Worm (Caenorhabditis elegans) whole organism, young adult: ENCODE measurements around the gene C09B8.3.

Experiments used
- B0336.3 ChIP-seq: fragments of 200-800 bp; sonication (Bioruptor generic); IDR thresholded peaks from 2 replicates; pipeline ENCODE4 v1.3.6; 2022; ENCODE audit warnings: missing genetic modification characterization, missing compliant biosample characterization
- C17E4.6 ChIP-seq: fragments of 200-800 bp; sonication (Bioruptor generic); IDR thresholded peaks from 2 replicates; pipeline ENCODE4 v1.3.6; 2022; ENCODE audit warnings: missing genetic modification reagents, missing genetic modification characterization, missing compliant biosample characterization
- D2030.7 ChIP-seq: fragments of 200-800 bp; sonication (Bioruptor generic); IDR thresholded peaks from 2 replicates; pipeline ENCODE4 v1.3.6; 2022; ENCODE audit warnings: missing genetic modification reagents, missing genetic modification characterization, missing compliant biosample characterization
- F39B2.1 ChIP-seq: fragments of 200-800 bp; sonication (Bioruptor generic); IDR thresholded peaks from 2 replicates; pipeline ENCODE4 v1.3.6; 2022; ENCODE audit warnings: missing genetic modification reagents, missing genetic modification characterization, missing compliant biosample characterization
- F49E8.2 ChIP-seq: sonication (generic microtip); optimal IDR thresholded peaks from 3 replicates; lab custom pipeline; 2017; ENCODE audit warnings: missing genetic modification characterization, mild to moderate bottlenecking, missing compliant biosample characterization, antibody characterized with exemption, moderate library complexity; ENCODE audit not compliant: insufficient read depth
- F52B5.7 ChIP-seq: sonication (generic microtip); optimal IDR thresholded peaks from 2 replicates; lab custom pipeline; 2016; ENCODE audit warnings: mild to moderate bottlenecking, missing genetic modification characterization, missing compliant biosample characterization
- F55B11.4 ChIP-seq: sonication (generic microtip); optimal IDR thresholded peaks from 2 replicates; lab custom pipeline; 2016; ENCODE audit warnings: missing compliant biosample characterization, missing genetic modification characterization, borderline replicate concordance; ENCODE audit not compliant: insufficient read depth
- F57C9.4 ChIP-seq: sonication (generic microtip); optimal IDR thresholded peaks from 2 replicates; lab custom pipeline; 2017; ENCODE audit warnings: mild to moderate bottlenecking, missing genetic modification characterization, missing compliant biosample characterization
- K11D2.4 ChIP-seq: fragments of 200-800 bp; sonication (Bioruptor generic); IDR thresholded peaks from 2 replicates; pipeline ENCODE4 v1.3.6; 2022; ENCODE audit warnings: missing genetic modification reagents, missing genetic modification characterization, missing compliant biosample characterization
- K12H6.12 ChIP-seq: fragments of 200-800 bp; sonication (Bioruptor generic); optimal IDR thresholded peaks from 2 replicates; lab custom pipeline; 2018; ENCODE audit warnings: mild to moderate bottlenecking, missing genetic modification characterization, missing compliant biosample characterization
- ZK185.1 ChIP-seq: sonication (generic microtip); optimal IDR thresholded peaks from 2 replicates; lab custom pipeline; 2016; ENCODE audit warnings: mild to moderate bottlenecking, missing genetic modification characterization, missing compliant biosample characterization; ENCODE audit not compliant: poor library complexity, severe bottlenecking
- akir-1 ChIP-seq: fragments of 200-800 bp; sonication (Bioruptor generic); optimal IDR thresholded peaks from 2 replicates; lab custom pipeline; 2018; ENCODE audit warnings: mild to moderate bottlenecking, missing genetic modification characterization, moderate library complexity, missing compliant biosample characterization
- aptf-2 ChIP-seq: fragments of 200-800 bp; sonication (Bioruptor generic); conservative IDR thresholded peaks from 2 replicates; pipeline ENCODE4 v1.3.6; 2022; ENCODE audit warnings: missing genetic modification reagents, missing genetic modification characterization, missing compliant biosample characterization
- atf-7 ChIP-seq: sonication (generic microtip); optimal IDR thresholded peaks from 2 replicates; lab custom pipeline; 2017; ENCODE audit warnings: mild to moderate bottlenecking, missing genetic modification characterization, missing compliant biosample characterization
- athp-1 ChIP-seq: sonication (generic microtip); optimal IDR thresholded peaks from 2 replicates; lab custom pipeline; 2017; ENCODE audit warnings: mild to moderate bottlenecking, missing genetic modification characterization, missing compliant biosample characterization
- attf-3 ChIP-seq: fragments of 200-800 bp; sonication (Bioruptor generic); conservative IDR thresholded peaks from 2 replicates; pipeline ENCODE4 v1.3.6; 2022; ENCODE audit warnings: missing genetic modification reagents, missing genetic modification characterization, missing compliant biosample characterization
- bed-1 ChIP-seq: fragments of 200-800 bp; sonication (Bioruptor generic); IDR thresholded peaks from 2 replicates; pipeline ENCODE4 v1.3.6; 2022; ENCODE audit warnings: missing genetic modification reagents, missing genetic modification characterization, missing compliant biosample characterization
- bed-2 ChIP-seq: fragments of 200-800 bp; sonication (Bioruptor generic); IDR thresholded peaks from 2 replicates; pipeline ENCODE4 v1.3.6; 2022; ENCODE audit warnings: missing genetic modification reagents, missing genetic modification characterization, missing compliant biosample characterization
- ccch-3 ChIP-seq: fragments of 200-800 bp; sonication (Bioruptor generic); optimal IDR thresholded peaks from 2 replicates; lab custom pipeline; 2018; ENCODE audit warnings: mild to moderate bottlenecking, missing genetic modification characterization, missing compliant biosample characterization
- cebp-2 ChIP-seq: fragments of 200-800 bp; sonication (Bioruptor generic); IDR thresholded peaks from 2 replicates; pipeline ENCODE4 v1.3.6; 2022; ENCODE audit warnings: missing genetic modification characterization, missing compliant biosample characterization
- ceh-100 ChIP-seq: fragments of 200-800 bp; sonication (Bioruptor generic); IDR thresholded peaks from 2 replicates; pipeline ENCODE4 v1.3.6; 2022; ENCODE audit warnings: missing genetic modification reagents, missing genetic modification characterization, missing compliant biosample characterization
- ceh-79 ChIP-seq: sonication (generic microtip); optimal IDR thresholded peaks from 2 replicates; lab custom pipeline; 2017; ENCODE audit warnings: mild to moderate bottlenecking, missing genetic modification characterization, missing compliant biosample characterization
- ceh-91 ChIP-seq: fragments of 200-800 bp; sonication (Bioruptor generic); IDR thresholded peaks from 2 replicates; pipeline ENCODE4 v1.3.6; 2022; ENCODE audit warnings: missing genetic modification reagents, missing genetic modification characterization, missing compliant biosample characterization
- egl-18 ChIP-seq: fragments of 200-800 bp; sonication (Bioruptor generic); IDR thresholded peaks from 2 replicates; pipeline ENCODE4 v1.3.6; 2022; ENCODE audit warnings: missing genetic modification reagents, missing genetic modification characterization, missing compliant biosample characterization
- fkh-3 ChIP-seq: sonication (generic microtip); optimal IDR thresholded peaks from 2 replicates; lab custom pipeline; 2016; ENCODE audit warnings: mild to moderate bottlenecking, missing genetic modification characterization, missing compliant biosample characterization
- gei-17 ChIP-seq: fragments of 200-800 bp; sonication (Bioruptor generic); optimal IDR thresholded peaks from 2 replicates; lab custom pipeline; 2018; ENCODE audit warnings: mild to moderate bottlenecking, missing genetic modification characterization, missing compliant biosample characterization
- him-1 ChIP-seq: sonication (generic microtip); optimal IDR thresholded peaks from 2 replicates; lab custom pipeline; 2016; ENCODE audit warnings: missing genotype, missing genetic modification reagents, missing genetic modification characterization, missing compliant biosample characterization
- hrde-1 ChIP-seq: sonication (generic microtip); optimal IDR thresholded peaks from 2 replicates; lab custom pipeline; 2016; ENCODE audit warnings: missing genetic modification characterization, mild to moderate bottlenecking, missing compliant biosample characterization, moderate library complexity, missing genotype, missing genetic modification reagents, borderline replicate concordance
- let-526 ChIP-seq: fragments of 200-800 bp; sonication (Bioruptor generic); IDR thresholded peaks from 2 replicates; pipeline ENCODE4 v1.3.6; 2022; ENCODE audit warnings: missing genetic modification reagents, missing genetic modification characterization, missing compliant biosample characterization
- lin-26 ChIP-seq: fragments of 200-800 bp; sonication (Bioruptor generic); IDR thresholded peaks from 2 replicates; pipeline ENCODE4 v1.3.6; 2022; ENCODE audit warnings: missing genetic modification reagents, missing genetic modification characterization, missing compliant biosample characterization
- lsy-27 ChIP-seq: sonication (generic microtip); optimal IDR thresholded peaks from 2 replicates; lab custom pipeline; 2017; ENCODE audit warnings: missing genetic modification characterization, mild to moderate bottlenecking, missing compliant biosample characterization, antibody characterized with exemption, missing genotype, borderline replicate concordance; ENCODE audit not compliant: insufficient read depth
- madf-10 ChIP-seq: sonication (generic microtip); optimal IDR thresholded peaks from 2 replicates; lab custom pipeline; 2016; ENCODE audit warnings: mild to moderate bottlenecking, missing genetic modification characterization, missing compliant biosample characterization
- madf-8 ChIP-seq: fragments of 200-800 bp; sonication (Bioruptor generic); conservative IDR thresholded peaks from 2 replicates; pipeline ENCODE4 v1.3.6; 2022; ENCODE audit warnings: missing genetic modification reagents, missing genetic modification characterization, missing compliant biosample characterization
- nfyb-1 ChIP-seq: fragments of 200-800 bp; sonication (Bioruptor generic); IDR thresholded peaks from 2 replicates; pipeline ENCODE4 v1.3.6; 2022; ENCODE audit warnings: missing genetic modification reagents, missing genetic modification characterization, missing compliant biosample characterization
- nhr-120 ChIP-seq: fragments of 200-800 bp; sonication (Bioruptor generic); IDR thresholded peaks from 2 replicates; pipeline ENCODE4 v1.3.6; 2022; ENCODE audit warnings: missing genetic modification characterization, missing compliant biosample characterization
- pbrm-1 ChIP-seq: fragments of 200-800 bp; sonication (Bioruptor generic); IDR thresholded peaks from 2 replicates; pipeline ENCODE4 v1.3.6; 2022; ENCODE audit warnings: missing genetic modification reagents, missing genetic modification characterization, missing compliant biosample characterization
- pha-4 ChIP-seq: fragments of 150-350 bp; sonication (generic microtip); optimal IDR thresholded peaks from 2 replicates; lab custom pipeline; 2014; ENCODE audit warnings: missing biosample characterization, missing genetic modification reagents, missing genetic modification characterization
- rpc-1 ChIP-seq, 2 experiments: fragments of 150-350 bp in 1 of 2; sonication (generic microtip) in 1 of 2; optimal IDR thresholded peaks; 2 replicates each; lab custom pipeline; 2014 to 2018; ENCODE audit warnings: missing biosample characterization in 1 of 2, missing genetic modification characterization in 1 of 2, missing genetic modification reagents in 1 of 2, missing genotype in 1 of 2
- snpc-1.1 ChIP-seq: sonication (generic microtip); optimal IDR thresholded peaks from 2 replicates; lab custom pipeline; 2017; ENCODE audit warnings: missing genetic modification characterization, mild to moderate bottlenecking, missing compliant biosample characterization, antibody characterized with exemption, moderate library complexity, missing genotype, missing genetic modification reagents; ENCODE audit not compliant: insufficient read depth
- somi-1 ChIP-seq: fragments of 200-800 bp; sonication (Bioruptor generic); optimal IDR thresholded peaks from 2 replicates; lab custom pipeline; 2018; ENCODE audit warnings: mild to moderate bottlenecking, missing genetic modification characterization, missing compliant biosample characterization
- xnd-1 ChIP-seq: sonication (generic microtip); optimal IDR thresholded peaks from 2 replicates; lab custom pipeline; 2016; ENCODE audit warnings: missing genotype, missing genetic modification reagents, missing genetic modification characterization, missing compliant biosample characterization
- zfh-2 ChIP-seq: fragments of 200-800 bp; sonication (Bioruptor generic); conservative IDR thresholded peaks from 2 replicates; pipeline ENCODE4 v1.3.6; 2022; ENCODE audit warnings: missing genetic modification reagents, missing genetic modification characterization, missing compliant biosample characterization
- zim-3 ChIP-seq: sonication (generic microtip); optimal IDR thresholded peaks from 2 replicates; lab custom pipeline; 2017; ENCODE audit warnings: mild to moderate bottlenecking, missing genetic modification characterization, moderate library complexity, missing compliant biosample characterization
- ztf-25 ChIP-seq: fragments of 200-800 bp; sonication (Bioruptor generic); IDR thresholded peaks from 2 replicates; pipeline ENCODE4 v1.3.6; 2022; ENCODE audit warnings: missing genetic modification reagents, missing genetic modification characterization, missing compliant biosample characterization
- ztf-26 ChIP-seq: sonication (generic microtip); optimal IDR thresholded peaks from 2 replicates; lab custom pipeline; 2017; ENCODE audit warnings: missing genetic modification characterization, missing compliant biosample characterization
- ztf-28 ChIP-seq: fragments of 200-800 bp; sonication (Bioruptor generic); IDR thresholded peaks from 2 replicates; pipeline ENCODE4 v1.3.6; 2022; ENCODE audit warnings: missing genetic modification reagents, missing genetic modification characterization, missing compliant biosample characterization
- ztf-3 ChIP-seq: fragments of 200-800 bp; sonication (Bioruptor generic); optimal IDR thresholded peaks from 2 replicates; lab custom pipeline; 2018; ENCODE audit warnings: mild to moderate bottlenecking, missing genetic modification characterization, missing compliant biosample characterization

Gene C09B8.3

ce11 chrX:5976206-5976960 is 34.1 kb downstream of the C09B8.3 start (continued):
- TF ChIP-seq ztf-26 (tag; lab: Kevin White, UChicago), result no peak
- no peak for TF ChIP-seq cebp-2
- no peak for TF ChIP-seq attf-3
- TF ChIP-seq zfh-2 (GFP tag; lab: Robert Waterston, UW), result peak; percentile 92
- TF ChIP-seq pha-4 (tag; lab: Kevin White, UChicago), result no peak
- no peak for TF ChIP-seq aptf-2 (GFP tag; lab: Robert Waterston, UW)
- no peak for TF ChIP-seq hrde-1 (tag; lab: Kevin White, UChicago)
- no peak for TF ChIP-seq F55B11.4 (tag; lab: Kevin White, UChicago)
- no peak for TF ChIP-seq akir-1 (GFP tag; lab: Kevin White, UChicago)
- TF ChIP-seq ZK185.1 (tag; lab: Kevin White, UChicago), result no peak
- no peak for TF ChIP-seq rpc-1 (optimal IDR thresholded peaks at IDR 0.05; lab: Kevin White, UChicago)
- no peak for TF ChIP-seq rpc-1 (tag; optimal IDR thresholded peaks at IDR 0.05; lab: Kevin White, UChicago)
- TF ChIP-seq bed-1 (GFP tag; lab: Robert Waterston, UW), result no peak
- no peak for TF ChIP-seq snpc-1.1 (tag; lab: Kevin White, UChicago)
- no peak for TF ChIP-seq ztf-3
- no peak for TF ChIP-seq ceh-91 (GFP tag; lab: Robert Waterston, UW)
- TF ChIP-seq gei-17 (GFP tag; lab: Kevin White, UChicago), result no peak
- no peak for TF ChIP-seq zim-3 (tag; lab: Kevin White, UChicago)
- 0 out of 2 replicates have a peak, but pooled peaks have one; percentile 37 for TF ChIP-seq nfyb-1
- no peak for TF ChIP-seq ztf-28
- no peak for TF ChIP-seq let-526 (GFP tag; lab: Robert Waterston, UW)
- no peak for TF ChIP-seq pbrm-1
- TF ChIP-seq atf-7 (tag; lab: Kevin White, UChicago), result no peak
- TF ChIP-seq xnd-1 (tag; lab: Kevin White, UChicago), result no peak
- TF ChIP-seq fkh-3 (tag; lab: Kevin White, UChicago), result no peak
- no peak for TF ChIP-seq F52B5.7
- TF ChIP-seq F57C9.4 (tag; lab: Kevin White, UChicago), result no peak
- no peak for TF ChIP-seq ccch-3 (GFP tag; lab: Kevin White, UChicago)
- TF ChIP-seq K11D2.4 (GFP tag; lab: Robert Waterston, UW), result 0 out of 2 replicates have a peak, but pooled peaks have one; percentile 8
- no peak for TF ChIP-seq C17E4.6 (GFP tag; lab: Robert Waterston, UW)
- TF ChIP-seq lin-26 (GFP tag; lab: Robert Waterston, UW), result no peak
- peak; percentile 7 for TF ChIP-seq somi-1
- no peak for TF ChIP-seq bed-2 (GFP tag; lab: Robert Waterston, UW)
- no peak for TF ChIP-seq athp-1 (tag; lab: Kevin White, UChicago)
- TF ChIP-seq nhr-120 (GFP tag; lab: Robert Waterston, UW), result no peak
- peak; percentile 50 for TF ChIP-seq K12H6.12 (tag; lab: Kevin White, UChicago)
- TF ChIP-seq ztf-25 (GFP tag; lab: Robert Waterston, UW), result no peak
- no peak for TF ChIP-seq B0336.3 (GFP tag; lab: Robert Waterston, UW)
- TF ChIP-seq lsy-27 (tag; lab: Kevin White, UChicago), result no peak
- TF ChIP-seq ceh-79 (tag; lab: Kevin White, UChicago), result no peak
- TF ChIP-seq madf-8 (GFP tag; lab: Robert Waterston, UW), result no peak
- no peak for TF ChIP-seq ceh-100 (GFP tag; lab: Robert Waterston, UW)
- no peak for TF ChIP-seq F49E8.2
- no peak for TF ChIP-seq him-1
- no peak for TF ChIP-seq F39B2.1
- TF ChIP-seq egl-18, result no peak
- no peak for TF ChIP-seq madf-10 (tag; lab: Kevin White, UChicago)
- no peak for TF ChIP-seq D2030.7 (GFP tag; lab: Robert Waterston, UW)
